Worm (Caenorhabditis elegans) whole organism, young adult: ENCODE measurements around the gene E04F6.4.

ENCODE experiments used
- B0019.2 ChIP-seq: fragments of 200-800 bp; sonication (Bioruptor generic); conservative IDR thresholded peaks from 2 replicates; pipeline ENCODE4 v1.3.6; 2022; ENCODE audit warnings: missing genetic modification reagents, missing genetic modification characterization, missing compliant biosample characterization
- B0336.3 ChIP-seq: fragments of 200-800 bp; sonication (Bioruptor generic); IDR thresholded peaks from 2 replicates; pipeline ENCODE4 v1.3.6; 2022; ENCODE audit warnings: missing genetic modification characterization, missing compliant biosample characterization
- F10E7.11 ChIP-seq: sonication (generic microtip); optimal IDR thresholded peaks from 2 replicates; lab custom pipeline; 2017; ENCODE audit warnings: mild to moderate bottlenecking, missing genetic modification characterization, moderate library complexity, missing compliant biosample characterization
- F22D6.2 ChIP-seq: sonication (generic microtip); optimal IDR thresholded peaks from 2 replicates; lab custom pipeline; 2016; ENCODE audit warnings: mild to moderate bottlenecking, missing genetic modification characterization, missing compliant biosample characterization
- F23B12.7 ChIP-seq: sonication (generic microtip); optimal IDR thresholded peaks from 2 replicates; lab custom pipeline; 2017; ENCODE audit warnings: missing genetic modification characterization, mild to moderate bottlenecking, missing compliant biosample characterization, antibody characterized with exemption, moderate library complexity; ENCODE audit not compliant: insufficient read depth
- F52B5.7 ChIP-seq: sonication (generic microtip); optimal IDR thresholded peaks from 2 replicates; lab custom pipeline; 2016; ENCODE audit warnings: mild to moderate bottlenecking, missing genetic modification characterization, missing compliant biosample characterization
- Y53G8AR.9 ChIP-seq: fragments of 200-800 bp; sonication (Bioruptor generic); conservative IDR thresholded peaks from 2 replicates; pipeline ENCODE4 v1.3.6; 2022; ENCODE audit warnings: missing genetic modification reagents, missing genetic modification characterization, missing compliant biosample characterization
- ZK185.1 ChIP-seq: sonication (generic microtip); optimal IDR thresholded peaks from 2 replicates; lab custom pipeline; 2016; ENCODE audit warnings: mild to moderate bottlenecking, missing genetic modification characterization, missing compliant biosample characterization; ENCODE audit not compliant: poor library complexity, severe bottlenecking
- aptf-2 ChIP-seq: fragments of 200-800 bp; sonication (Bioruptor generic); conservative IDR thresholded peaks from 2 replicates; pipeline ENCODE4 v1.3.6; 2022; ENCODE audit warnings: missing genetic modification reagents, missing genetic modification characterization, missing compliant biosample characterization
- bed-1 ChIP-seq: fragments of 200-800 bp; sonication (Bioruptor generic); IDR thresholded peaks from 2 replicates; pipeline ENCODE4 v1.3.6; 2022; ENCODE audit warnings: missing genetic modification reagents, missing genetic modification characterization, missing compliant biosample characterization
- dox-1 ChIP-seq: fragments of 200-800 bp; sonication (Bioruptor generic); IDR thresholded peaks from 2 replicates; pipeline ENCODE4 v1.3.6; 2022; ENCODE audit warnings: missing genetic modification reagents, missing genetic modification characterization, missing compliant biosample characterization
- egl-18 ChIP-seq: fragments of 200-800 bp; sonication (Bioruptor generic); IDR thresholded peaks from 2 replicates; pipeline ENCODE4 v1.3.6; 2022; ENCODE audit warnings: missing genetic modification reagents, missing genetic modification characterization, missing compliant biosample characterization
- ekl-4 ChIP-seq: fragments of 200-800 bp; sonication (Bioruptor generic); IDR thresholded peaks from 2 replicates; pipeline ENCODE4 v1.3.6; 2022; ENCODE audit warnings: missing genetic modification reagents, missing genetic modification characterization, missing compliant biosample characterization
- ets-4 ChIP-seq: fragments of 200-800 bp; sonication (Bioruptor generic); optimal IDR thresholded peaks from 2 replicates; lab custom pipeline; 2018; ENCODE audit warnings: mild to moderate bottlenecking, missing genetic modification characterization, missing compliant biosample characterization
- hlh-12 ChIP-seq: sonication (generic microtip); optimal IDR thresholded peaks from 2 replicates; lab custom pipeline; 2016; ENCODE audit warnings: missing genetic modification characterization, missing compliant biosample characterization
- hlh-26 ChIP-seq: fragments of 200-800 bp; sonication (Bioruptor generic); conservative IDR thresholded peaks from 2 replicates; pipeline ENCODE4 v1.3.6; 2022; ENCODE audit warnings: missing genetic modification reagents, missing genetic modification characterization, missing compliant biosample characterization
- let-607 ChIP-seq, 2 experiments: fragments of 200-800 bp in 1 of 2; sonication (Bioruptor generic) in 1 of 2; sonication (generic microtip) in 1 of 2; optimal IDR thresholded peaks; 2 replicates each; lab custom pipeline; 2016 to 2018; ENCODE audit warnings: mild to moderate bottlenecking in 2 of 2, missing compliant biosample characterization in 2 of 2, missing genetic modification characterization in 2 of 2, moderate library complexity in 2 of 2, missing genotype in 1 of 2
- lin-35 ChIP-seq, 3 experiments: fragments of 150-350 bp in 2 of 3; sonication (generic microtip) in 1 of 3; optimal IDR thresholded peaks; 2 replicates each; lab custom pipeline; 2014 to 2018; ENCODE audit warnings: missing biosample characterization in 3 of 3, missing genetic modification characterization in 3 of 3, missing genetic modification reagents in 3 of 3
- lir-1 ChIP-seq: fragments of 200-800 bp; sonication (Bioruptor generic); conservative IDR thresholded peaks from 2 replicates; pipeline ENCODE4 v1.3.6; 2022; ENCODE audit warnings: missing genetic modification reagents, missing genetic modification characterization, missing compliant biosample characterization
- madf-3 ChIP-seq: fragments of 200-800 bp; sonication (Bioruptor generic); IDR thresholded peaks from 2 replicates; pipeline ENCODE4 v1.3.6; 2022; ENCODE audit warnings: missing genetic modification reagents, missing genetic modification characterization, missing compliant biosample characterization
- mel-28 ChIP-seq: sonication (generic microtip); optimal IDR thresholded peaks from 2 replicates; lab custom pipeline; 2016; ENCODE audit warnings: borderline replicate concordance, mild to moderate bottlenecking, missing genetic modification characterization, missing compliant biosample characterization
- nhr-80 ChIP-seq: sonication (generic microtip); optimal IDR thresholded peaks from 2 replicates; lab custom pipeline; 2016; ENCODE audit warnings: missing genetic modification characterization, missing compliant biosample characterization
- sea-2 ChIP-seq: fragments of 200-800 bp; sonication (Bioruptor generic); IDR thresholded peaks from 2 replicates; pipeline ENCODE4 v1.3.6; 2022; ENCODE audit warnings: missing genetic modification characterization, missing compliant biosample characterization
- snpc-1.1 ChIP-seq: sonication (generic microtip); optimal IDR thresholded peaks from 2 replicates; lab custom pipeline; 2017; ENCODE audit warnings: missing genetic modification characterization, mild to moderate bottlenecking, missing compliant biosample characterization, antibody characterized with exemption, moderate library complexity, missing genotype, missing genetic modification reagents; ENCODE audit not compliant: insufficient read depth
- snpc-1.3 ChIP-seq: sonication (generic microtip); optimal IDR thresholded peaks from 2 replicates; lab custom pipeline; 2017; ENCODE audit warnings: missing genetic modification characterization, mild to moderate bottlenecking, missing compliant biosample characterization, antibody characterized with exemption, moderate library complexity, missing genotype, missing genetic modification reagents; ENCODE audit not compliant: insufficient read depth
- snpc-3.4 ChIP-seq: sonication (generic microtip); optimal IDR thresholded peaks from 2 replicates; lab custom pipeline; 2017; ENCODE audit warnings: missing genetic modification characterization, mild to moderate bottlenecking, missing compliant biosample characterization, antibody characterized with exemption, moderate library complexity, missing genotype, missing genetic modification reagents
- snpc-4 ChIP-seq, 5 experiments: fragments of 150-350 bp in 1 of 5; sonication (generic microtip) in 4 of 5; optimal IDR thresholded peaks; 2 replicates each; lab custom pipeline; 2014 to 2018; ENCODE audit warnings: missing genetic modification characterization in 5 of 5, missing biosample characterization in 3 of 5, antibody characterized with exemption in 2 of 5, mild to moderate bottlenecking in 2 of 5, missing compliant biosample characterization in 2 of 5, missing genotype in 2 of 5, moderate library complexity in 2 of 5, missing genetic modification reagents in 1 of 5
- tbp1 ChIP-seq: fragments of 200-800 bp; sonication (Bioruptor generic); optimal IDR thresholded peaks from 2 replicates; lab custom pipeline; 2018; ENCODE audit warnings: mild to moderate bottlenecking, missing genetic modification characterization, missing compliant biosample characterization
- tlf-1 ChIP-seq: fragments of 200-800 bp; sonication (Bioruptor generic); optimal IDR thresholded peaks from 2 replicates; lab custom pipeline; 2018; ENCODE audit warnings: mild to moderate bottlenecking, missing genetic modification characterization, missing compliant biosample characterization
- zfh-2 ChIP-seq: fragments of 200-800 bp; sonication (Bioruptor generic); conservative IDR thresholded peaks from 2 replicates; pipeline ENCODE4 v1.3.6; 2022; ENCODE audit warnings: missing genetic modification reagents, missing genetic modification characterization, missing compliant biosample characterization
- ztf-25 ChIP-seq: fragments of 200-800 bp; sonication (Bioruptor generic); IDR thresholded peaks from 2 replicates; pipeline ENCODE4 v1.3.6; 2022; ENCODE audit warnings: missing genetic modification reagents, missing genetic modification characterization, missing compliant biosample characterization
- ztf-26 ChIP-seq: sonication (generic microtip); optimal IDR thresholded peaks from 2 replicates; lab custom pipeline; 2017; ENCODE audit warnings: missing genetic modification characterization, missing compliant biosample characterization

The E04F6.4 gene

ce11 chrII:7166768-7167167 is 22.5 kb upstream of the E04F6.4 start:
- no peak for TF ChIP-seq F22D6.2 (tag; lab: Kevin White, UChicago)
- TF ChIP-seq tlf-1 (GFP tag; lab: Kevin White, UChicago): no peak
- peak; percentile 76 for TF ChIP-seq nhr-80 (tag; lab: Kevin White, UChicago)
- TF ChIP-seq B0336.3 (GFP tag; lab: Robert Waterston, UW): no peak
- no peak for TF ChIP-seq snpc-1.1 (tag; lab: Kevin White, UChicago)
- no peak for TF ChIP-seq Y53G8AR.9 (GFP tag; lab: Robert Waterston, UW)
- TF ChIP-seq B0019.2 (GFP tag; lab: Robert Waterston, UW): no peak
- TF ChIP-seq let-607 (tag; optimal IDR thresholded peaks at IDR 0.05; lab: Kevin White, UChicago): peak in 1 of 2 experiments; percentile 3
- no peak for TF ChIP-seq ekl-4 (GFP tag; lab: Robert Waterston, UW)
- no peak for TF ChIP-seq ztf-26 (tag; lab: Kevin White, UChicago)
- TF ChIP-seq ets-4 (GFP tag; lab: Kevin White, UChicago): no peak
- TF ChIP-seq lir-1 (GFP tag; lab: Robert Waterston, UW): no peak

- TF ChIP-seq F52B5.7 (tag; lab: Kevin White, UChicago) (no peak), F23B12.7 (tag; lab: Kevin White, UChicago) (no peak)
Observed at ce11 chrII:7168712-7169111, 20.5 kb upstream of the E04F6.4 start, which contains the start of gene col-36. TSS of gene col-36 (minus strand) at chrII:7168812.

- TF ChIP-seq aptf-2 (GFP tag; lab: Robert Waterston, UW): 0 out of 2 replicates have a peak, but pooled peaks have one; percentile 60
- TF ChIP-seq dox-1 (GFP tag; lab: Robert Waterston, UW): no peak
- TF ChIP-seq snpc-4 (GFP tag; optimal IDR thresholded peaks at IDR 0.05; lab: Kevin White, UChicago): peak; percentile 70
- peak in 3 of 4 experiments; percentile 82 to 86 (median 84) for TF ChIP-seq snpc-4 (tag; optimal IDR thresholded peaks at IDR 0.05; lab: Kevin White, UChicago)
- peak; percentile 29 for TF ChIP-seq tbp1
- peak; percentile 86 for TF ChIP-seq snpc-1.1 (tag; lab: Kevin White, UChicago)
- TF ChIP-seq snpc-3.4 (tag; lab: Kevin White, UChicago): peak; percentile 45
- no peak for TF ChIP-seq snpc-1.3 (tag; lab: Kevin White, UChicago)
- 0 out of 2 replicates have a peak, but pooled peaks have one; percentile 41 for TF ChIP-seq egl-18 (GFP tag; lab: Robert Waterston, UW)
- 0 out of 2 replicates have a peak, but pooled peaks have one; percentile 30 for TF ChIP-seq ztf-25
Observed at ce11 chrII:7171305-7171998, 17.8 kb upstream of the E04F6.4 start, which contains the start of gene dyf-13. TSS of gene dyf-13 (minus strand) at chrII:7171355.

ce11 chrII:7174843-7175242 is 14.4 kb upstream of the E04F6.4 start, which contains the start of gene glc-4:
TSS of gene glc-4 (minus strand) at chrII:7174943.
- TF ChIP-seq hlh-12 (no peak), tbp1 (no peak), F10E7.11 (tag; lab: Kevin White, UChicago) (no peak), ZK185.1 (no peak), mel-28 (tag; lab: Kevin White, UChicago) (no peak), madf-3 (GFP tag; lab: Robert Waterston, UW) (no peak), zfh-2 (GFP tag; lab: Robert Waterston, UW) (no peak), hlh-26 (GFP tag; lab: Robert Waterston, UW) (no peak), bed-1 (GFP tag; lab: Robert Waterston, UW) (no peak), lin-35 (GFP tag; optimal IDR thresholded peaks at IDR 0.05; lab: Kevin White, UChicago) (no peak), sea-2 (GFP tag; lab: Robert Waterston, UW) (no peak), Y53G8AR.9 (GFP tag; lab: Robert Waterston, UW) (no peak)
